Fruit fly (Drosophila melanogaster): ENCODE measurements around the gene CG6040.

DNA sequence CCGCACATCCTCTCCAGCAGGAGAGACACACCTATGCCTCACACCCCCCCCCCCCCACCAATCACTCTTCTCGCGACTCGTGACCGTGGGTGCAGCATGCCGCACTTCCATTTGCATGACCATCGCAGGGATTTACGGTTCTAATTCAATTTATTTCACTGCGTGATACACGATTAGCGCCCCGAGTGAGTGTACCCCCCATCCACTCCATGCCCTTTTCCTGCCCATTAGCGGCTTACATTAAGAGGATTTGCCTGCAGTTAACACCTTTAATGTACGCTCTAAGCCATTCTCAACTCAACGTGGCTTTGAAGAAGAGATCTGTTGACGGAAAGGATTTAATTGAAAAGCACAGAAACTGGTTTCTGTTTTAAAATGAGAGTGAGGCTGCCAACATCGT lies 44.3 kb upstream of the CG6040 start:
- no peak for TF ChIP-seq Myc (optimal IDR thresholded peaks at IDR 0.05)
- no peak for TF ChIP-seq ttk (optimal IDR thresholded peaks at IDR 0.05)
- TF ChIP-seq psq (optimal IDR thresholded peaks at IDR 0.05) = no peak
- no peak for TF ChIP-seq insv (optimal IDR thresholded peaks at IDR 0.05)
- no peak for TF ChIP-seq Sin3A (optimal IDR thresholded peaks at IDR 0.05)
- TF ChIP-seq h (optimal IDR thresholded peaks at IDR 0.05) = no peak
